Fruit fly (Drosophila melanogaster) whole organism, prepupa: Measurements from ENCODE around the gene CG14118.

Experiments used
- CG8319 ChIP-seq: fragments of 200-800 bp; sonication (Bioruptor generic); optimal IDR thresholded peaks from 3 replicates; lab custom pipeline; 2016; ENCODE audit warnings: missing biosample characterization, missing genetic modification characterization
- Eip93F ChIP-seq: fragments of 200-800 bp; sonication (Bioruptor generic); optimal IDR thresholded peaks from 2 replicates; lab custom pipeline; 2016; ENCODE audit warnings: missing biosample characterization, mild to moderate bottlenecking, missing genetic modification characterization
- Ets21C ChIP-seq: fragments of 200-800 bp; sonication (Bioruptor generic); optimal IDR thresholded peaks from 3 replicates; lab custom pipeline; 2016; ENCODE audit warnings: missing biosample characterization, missing genetic modification characterization
- vri ChIP-seq: fragments of 200-800 bp; sonication (Bioruptor generic); optimal IDR thresholded peaks from 3 replicates; lab custom pipeline; 2016; ENCODE audit warnings: missing biosample characterization, mild to moderate bottlenecking, missing genetic modification characterization

dm6 chr3L:12867956-12868443 lies 24.5 kb upstream of the CG14118 start:
- TF ChIP-seq CG8319 (GFP tag; lab: Kevin White, UChicago), result no peak
- no peak for TF ChIP-seq Eip93F (GFP tag; lab: Kevin White, UChicago)
- no peak for TF ChIP-seq vri
- no peak for TF ChIP-seq Ets21C (GFP tag; lab: Kevin White, UChicago)
